Fruit fly (Drosophila melanogaster): Measurements from ENCODE around the gene Pde1c.

Gene Pde1c

DNA sequence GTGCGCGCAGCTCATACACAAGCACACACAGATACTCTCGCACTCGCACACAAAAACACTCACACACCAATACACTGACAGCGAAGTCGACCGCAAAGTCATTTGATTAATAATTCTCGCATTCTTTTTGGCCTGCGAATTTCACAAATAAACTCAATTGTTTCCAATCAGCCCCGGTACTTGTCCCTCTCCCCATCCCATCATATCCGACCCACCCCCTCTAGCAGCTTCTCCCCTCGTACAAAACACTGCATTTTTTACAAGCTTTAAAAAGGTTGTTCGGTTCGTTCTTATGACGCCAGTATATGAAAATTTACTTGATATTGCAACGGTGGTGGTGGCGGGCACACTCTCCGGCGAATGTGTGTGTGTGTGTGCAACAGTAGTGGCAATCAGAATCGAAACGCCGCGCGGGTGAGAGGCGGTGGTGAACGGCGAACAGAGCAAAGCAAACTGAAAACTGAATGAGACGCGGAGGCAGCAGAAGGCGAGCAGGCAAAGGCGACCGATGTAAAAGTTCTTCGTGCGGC lies 120.6 kb downstream of the Pde1c start (continued):
- TF ChIP-seq CG4854 (GFP tag; optimal IDR thresholded peaks at IDR 0.05) (no peak), CG14050 (GFP tag; IDR thresholded peaks at IDR 0.05) (no peak), zfh1 (GFP tag; IDR thresholded peaks at IDR 0.05) (peak; percentile 23; the same call in 1 of the 3 replicates), Gug (GFP tag; IDR thresholded peaks at IDR 0.05) (peak; percentile 13; the same call in 1 of the 4 replicates), CG13424 (tag; optimal IDR thresholded peaks at IDR 0.05) (no peak), CG10543 (GFP tag; optimal IDR thresholded peaks at IDR 0.05) (peak; percentile 87), Optix (GFP tag; IDR thresholded peaks at IDR 0.05) (no peak), row (GFP tag; IDR thresholded peaks at IDR 0.05) (no peak; the same call in 2 of the 3 replicates), CG8089 (GFP tag; optimal IDR thresholded peaks at IDR 0.05) (no peak), gro (GFP tag; optimal IDR thresholded peaks at IDR 0.05) (peak; percentile 54), HLHmδ (GFP tag; optimal IDR thresholded peaks at IDR 0.05) (peak; percentile 20), CG8281 (tag; optimal IDR thresholded peaks at IDR 0.05) (no peak), Elba2 (GFP tag; optimal IDR thresholded peaks at IDR 0.05) (peak; percentile 71), gsb (GFP tag; IDR thresholded peaks at IDR 0.05) (no peak), CG34376 (GFP tag; optimal IDR thresholded peaks at IDR 0.05) (peak; percentile 52), HLH3B (GFP tag; IDR thresholded peaks at IDR 0.05) (no peak), CG12744 (GFP tag; optimal IDR thresholded peaks at IDR 0.05) (no peak), crol (GFP tag; IDR thresholded peaks at IDR 0.05) (peak; percentile 100), klu (GFP tag; IDR thresholded peaks at IDR 0.05) (no peak), unpg (GFP tag; optimal IDR thresholded peaks at IDR 0.05) (peak; percentile 2), ci (GFP tag; IDR thresholded peaks at IDR 0.05) (peak; percentile 80), CG14441 (GFP tag; IDR thresholded peaks at IDR 0.05) (no peak), MESR4 (GFP tag; optimal IDR thresholded peaks at IDR 0.05) (peak; percentile 28), tio (GFP tag; optimal IDR thresholded peaks at IDR 0.05) (no peak), Pdp1 (GFP tag; optimal IDR thresholded peaks at IDR 0.05) (peak in 1 of 2 experiments; percentile 13), Atf-2 (GFP tag; optimal IDR thresholded peaks at IDR 0.05) (no peak), vfl (GFP tag; optimal IDR thresholded peaks at IDR 0.05) (no peak), Ptx1 (GFP tag; IDR thresholded peaks at IDR 0.05) (no peak), CrebB (tag; optimal IDR thresholded peaks at IDR 0.05) (peak; percentile 7)

DNA sequence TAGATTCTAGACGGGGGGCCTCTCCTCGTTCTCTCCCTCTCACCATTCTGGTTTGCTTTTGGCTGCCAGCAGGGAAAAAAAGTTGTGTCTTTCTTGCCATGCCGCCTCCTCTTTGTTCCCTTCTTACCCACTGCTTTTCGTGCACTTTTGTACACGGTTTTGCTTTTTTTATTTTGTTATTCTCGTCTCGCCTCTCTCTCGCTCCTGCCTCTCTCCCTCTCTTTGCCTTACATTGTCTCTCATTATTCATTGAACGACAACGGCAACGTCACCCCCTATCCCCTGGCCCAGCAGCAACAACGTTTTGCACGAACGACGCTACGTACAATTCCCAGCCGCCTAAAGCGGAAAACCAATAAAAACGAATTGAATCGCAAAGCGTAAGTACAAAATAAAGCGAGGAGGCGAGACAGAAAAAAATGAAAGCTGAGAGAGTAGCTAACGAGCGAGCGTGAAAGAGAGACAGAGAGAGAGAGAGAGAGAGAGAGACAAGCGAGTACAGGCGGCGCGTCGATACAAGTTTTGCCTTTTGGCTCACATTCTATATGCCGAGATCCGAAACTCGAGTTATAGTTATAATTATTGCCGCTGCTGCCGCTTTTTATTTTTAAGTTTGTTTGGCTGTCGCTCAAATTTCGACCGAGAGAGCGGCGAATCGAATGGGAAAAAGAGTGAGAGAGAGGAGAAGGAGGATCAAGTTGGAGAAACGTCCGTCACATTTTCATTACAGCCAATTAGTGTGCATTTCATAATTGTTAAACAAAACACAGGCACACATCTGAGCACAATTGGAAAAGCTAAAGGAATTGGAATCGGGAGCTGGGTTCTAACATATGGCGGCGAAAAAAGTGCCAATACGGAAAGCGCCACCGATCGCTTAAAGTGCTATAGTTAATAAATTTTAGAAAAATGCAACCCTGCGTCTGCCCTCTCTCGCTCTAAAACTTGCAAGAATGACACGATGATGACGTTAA lies 121.4 kb downstream of the Pde1c start:
- TF ChIP-seq kni (GFP tag; optimal IDR thresholded peaks at IDR 0.05) = peak; percentile 63
- TF ChIP-seq her (GFP tag; optimal IDR thresholded peaks at IDR 0.05) = no peak
- TF ChIP-seq org-1 (GFP tag; optimal IDR thresholded peaks at IDR 0.05) = no peak
- no peak for TF ChIP-seq CG7963 (GFP tag; IDR thresholded peaks at IDR 0.05; ENCODE audit: partially characterized antibody)
- TF ChIP-seq CG14441 (GFP tag; IDR thresholded peaks at IDR 0.05) = 0 out of 2 replicates have a peak, but pooled peaks have one; percentile 22
- TF ChIP-seq mirr (GFP tag; optimal IDR thresholded peaks at IDR 0.05) = peak; percentile 78
- no peak for TF ChIP-seq gce (GFP tag; IDR thresholded peaks at IDR 0.05)
- TF ChIP-seq nom (GFP tag; optimal IDR thresholded peaks at IDR 0.05) = peak; percentile 93
- TF ChIP-seq CG14860 (GFP tag; IDR thresholded peaks at IDR 0.05; ENCODE audit: partially characterized antibody) = no peak
- no peak for TF ChIP-seq CG5180 (GFP tag; optimal IDR thresholded peaks at IDR 0.05)
- no peak for TF ChIP-seq CG17361 (GFP tag; IDR thresholded peaks at IDR 0.05)
- TF ChIP-seq CG18476 (GFP tag; optimal IDR thresholded peaks at IDR 0.05) = no peak
- no peak for TF ChIP-seq CG16863 (GFP tag; optimal IDR thresholded peaks at IDR 0.05)
- TF ChIP-seq CG10274 (GFP tag; optimal IDR thresholded peaks at IDR 0.05) = no peak
- peak; percentile 61; the same call in 2 of the 3 replicates for TF ChIP-seq Aef1 (GFP tag; IDR thresholded peaks at IDR 0.05)
- TF ChIP-seq CG13296 (GFP tag; optimal IDR thresholded peaks at IDR 0.05) = no peak
- TF ChIP-seq nerfin-1 (tag; optimal IDR thresholded peaks at IDR 0.05) = peak; percentile 39
- TF ChIP-seq dpn (GFP tag; optimal IDR thresholded peaks at IDR 0.05) = peak in 1 of 2 experiments; percentile 7
- 0 out of 2 replicates have a peak, but pooled peaks have one; percentile 12 for TF ChIP-seq Atf6 (GFP tag; IDR thresholded peaks at IDR 0.05)
- no peak for TF ChIP-seq crp (GFP tag; optimal IDR thresholded peaks at IDR 0.05)
